Fruit fly (Drosophila melanogaster) whole organism, embryonic: ENCODE results near the gene Ubc4.

Experiments used
- Bteb2 ChIP-seq: fragments of 200-800 bp; sonication (Bioruptor generic); optimal IDR thresholded peaks from 2 replicates; lab custom pipeline; 2016; ENCODE audit warnings: missing biosample characterization, missing genetic modification characterization
- CG10209 ChIP-seq: fragments of 200-800 bp; sonication (Bioruptor generic); optimal IDR thresholded peaks from 3 replicates; lab custom pipeline; 2017; ENCODE audit warnings: missing biosample characterization, mild to moderate bottlenecking, missing genetic modification characterization, missing genetic modification reagents
- CG10321 ChIP-seq: fragments of 200-800 bp; sonication (Bioruptor generic); IDR thresholded peaks from 2 replicates; pipeline ENCODE4 v1.3.6; 2022; ENCODE audit warnings: missing biosample characterization, missing genetic modification characterization
- CG10431 ChIP-seq: fragments of 200-800 bp; sonication (Bioruptor generic); optimal IDR thresholded peaks from 3 replicates; lab custom pipeline; 2018; ENCODE audit warnings: missing biosample characterization, mild to moderate bottlenecking, missing genetic modification characterization
- CG11085 ChIP-seq: fragments of 200-800 bp; sonication (Bioruptor generic); IDR thresholded peaks from 2 replicates; pipeline ENCODE4 v1.3.6; 2022; ENCODE audit warnings: missing biosample characterization, missing genetic modification characterization
- CG11695 ChIP-seq: fragments of 200-800 bp; sonication (Bioruptor generic); IDR thresholded peaks from 3 replicates; pipeline ENCODE4 v1.3.6; 2022; ENCODE audit warnings: missing biosample characterization, missing genetic modification characterization
- CG11723 ChIP-seq: fragments of 200-800 bp; sonication (Bioruptor generic); optimal IDR thresholded peaks from 2 replicates; lab custom pipeline; 2017; ENCODE audit warnings: missing biosample characterization, mild to moderate bottlenecking, missing genetic modification characterization
- CG12236 ChIP-seq: fragments of 200-800 bp; sonication (Bioruptor generic); optimal IDR thresholded peaks from 2 replicates; lab custom pipeline; 2016; ENCODE audit warnings: missing biosample characterization, missing genetic modification characterization
- CG12769 ChIP-seq: fragments of 200-800 bp; sonication (Bioruptor generic); optimal IDR thresholded peaks from 2 replicates; lab custom pipeline; 2019; ENCODE audit warnings: missing biosample characterization, mild to moderate bottlenecking, missing genetic modification characterization, moderate library complexity
- CG14710 ChIP-seq: fragments of 200-800 bp; sonication (Bioruptor generic); optimal IDR thresholded peaks from 3 replicates; lab custom pipeline; 2019; ENCODE audit warnings: missing biosample characterization, mild to moderate bottlenecking, missing genetic modification characterization, moderate library complexity
- CG17359 ChIP-seq: fragments of 200-800 bp; sonication (Bioruptor generic); optimal IDR thresholded peaks from 3 replicates; lab custom pipeline; 2018; ENCODE audit warnings: missing biosample characterization, mild to moderate bottlenecking, missing genetic modification characterization, moderate library complexity
- CG18262 ChIP-seq: fragments of 200-800 bp; optimal IDR thresholded peaks from 3 replicates; lab custom pipeline; 2019; ENCODE audit warnings: missing biosample characterization, mild to moderate bottlenecking, missing genetic modification characterization, moderate library complexity
- CG18764 ChIP-seq: fragments of 200-800 bp; sonication (Bioruptor generic); optimal IDR thresholded peaks from 3 replicates; lab custom pipeline; 2016; ENCODE audit warnings: missing biosample characterization, missing genetic modification characterization
- CG4328 ChIP-seq: fragments of 200-800 bp; sonication (Bioruptor generic); optimal IDR thresholded peaks from 3 replicates; lab custom pipeline; 2017; ENCODE audit warnings: missing biosample characterization, missing genetic modification reagents, missing genetic modification characterization
- CG4424 ChIP-seq: fragments of 200-800 bp; sonication (Bioruptor generic); optimal IDR thresholded peaks from 3 replicates; lab custom pipeline; 2016; ENCODE audit warnings: missing biosample characterization, missing genetic modification characterization
- CG4820 ChIP-seq: fragments of 200-800 bp; sonication (Bioruptor generic); optimal IDR thresholded peaks from 3 replicates; lab custom pipeline; 2016; ENCODE audit warnings: missing biosample characterization, missing genetic modification characterization
- CG6854 ChIP-seq: fragments of 200-800 bp; sonication (Bioruptor generic); optimal IDR thresholded peaks from 3 replicates; lab custom pipeline; 2017; ENCODE audit warnings: missing biosample characterization, mild to moderate bottlenecking, missing genetic modification characterization
- CG8281 ChIP-seq: fragments of 200-800 bp; sonication (Bioruptor generic); optimal IDR thresholded peaks from 2 replicates; lab custom pipeline; 2018; ENCODE audit warnings: missing biosample characterization, mild to moderate bottlenecking, missing genetic modification characterization, moderate library complexity
- CG8359 ChIP-seq: fragments of 200-800 bp; sonication (Bioruptor generic); optimal IDR thresholded peaks from 2 replicates; lab custom pipeline; 2017; ENCODE audit warnings: missing biosample characterization, mild to moderate bottlenecking, missing genetic modification characterization, borderline replicate concordance
- CG9727 ChIP-seq: fragments of 200-800 bp; sonication (Bioruptor generic); optimal IDR thresholded peaks from 3 replicates; lab custom pipeline; 2017; ENCODE audit warnings: missing biosample characterization, mild to moderate bottlenecking, missing genetic modification characterization
- Dp ChIP-seq: fragments of 200-800 bp; sonication (Bioruptor generic); optimal IDR thresholded peaks from 2 replicates; lab custom pipeline; 2018; ENCODE audit warnings: missing biosample characterization, mild to moderate bottlenecking, missing genetic modification characterization, moderate library complexity
- Fer2 ChIP-seq: fragments of 200-800 bp; sonication (Bioruptor generic); optimal IDR thresholded peaks from 2 replicates; lab custom pipeline; 2018; ENCODE audit warnings: missing biosample characterization, mild to moderate bottlenecking, missing genetic modification characterization, moderate library complexity
- HLH3B ChIP-seq: fragments of 200-800 bp; sonication (Bioruptor generic); IDR thresholded peaks from 2 replicates; pipeline ENCODE4 v1.3.6; 2022; ENCODE audit warnings: missing biosample characterization, missing genetic modification characterization
- HLHmδ ChIP-seq: fragments of 200-800 bp; sonication (Bioruptor generic); optimal IDR thresholded peaks from 2 replicates; lab custom pipeline; 2018; ENCODE audit warnings: missing biosample characterization, mild to moderate bottlenecking, missing genetic modification characterization, moderate library complexity
- Meics ChIP-seq: fragments of 200-800 bp; sonication (Bioruptor generic); optimal IDR thresholded peaks from 2 replicates; lab custom pipeline; 2017; ENCODE audit warnings: missing biosample characterization, mild to moderate bottlenecking, missing genetic modification characterization
- Scr ChIP-seq: fragments of 200-800 bp; sonication (Bioruptor generic); IDR thresholded peaks from 2 replicates; pipeline ENCODE4 v1.3.6; 2022; ENCODE audit warnings: missing biosample characterization, missing genetic modification characterization; ENCODE audit not compliant: partially characterized antibody
- TFAM ChIP-seq: fragments of 200-800 bp; sonication (Bioruptor generic); optimal IDR thresholded peaks from 2 replicates; lab custom pipeline; 2017; ENCODE audit warnings: missing biosample characterization, missing genetic modification characterization, inconsistent platforms
- YL-1 ChIP-seq: fragments of 200-800 bp; sonication (Bioruptor generic); optimal IDR thresholded peaks from 3 replicates; lab custom pipeline; 2017; ENCODE audit warnings: missing biosample characterization, mild to moderate bottlenecking, missing genetic modification characterization
- ase ChIP-seq: fragments of 200-800 bp; sonication (Bioruptor generic); IDR thresholded peaks from 3 replicates; pipeline ENCODE4 v1.3.6; 2022; ENCODE audit warnings: missing biosample characterization, missing genetic modification characterization
- bcd ChIP-seq: fragments of 200-800 bp; sonication (Bioruptor generic); optimal IDR thresholded peaks from 2 replicates; lab custom pipeline; 2017; ENCODE audit warnings: missing biosample characterization, mild to moderate bottlenecking, missing genetic modification characterization
- cad ChIP-seq: fragments of >200 bp; optimal IDR thresholded peaks from 2 replicates; lab custom pipeline; 2017; ENCODE audit warnings: missing biosample characterization, missing genetic modification characterization
- chinmo ChIP-seq: fragments of 200-800 bp; sonication (Bioruptor generic); IDR thresholded peaks from 4 replicates; pipeline ENCODE4 v1.3.6; 2022; ENCODE audit warnings: missing biosample characterization, missing genetic modification characterization; ENCODE audit not compliant: partially characterized antibody
- chn ChIP-seq: fragments of 200-800 bp; sonication (Bioruptor generic); optimal IDR thresholded peaks from 2 replicates; lab custom pipeline; 2016; ENCODE audit warnings: missing biosample characterization, missing genetic modification characterization
- corto ChIP-seq: fragments of 200-800 bp; sonication (Bioruptor generic); optimal IDR thresholded peaks from 2 replicates; lab custom pipeline; 2016; ENCODE audit warnings: missing biosample characterization, mild to moderate bottlenecking, missing genetic modification characterization, moderate library complexity
- cwo ChIP-seq: fragments of 200-800 bp; sonication (Bioruptor generic); optimal IDR thresholded peaks from 3 replicates; lab custom pipeline; 2017; ENCODE audit warnings: missing biosample characterization, missing genetic modification characterization, mild to moderate bottlenecking, moderate library complexity, missing genetic modification reagents
- dati ChIP-seq: fragments of 200-800 bp; sonication (Bioruptor generic); IDR thresholded peaks from 2 replicates; pipeline ENCODE4 v1.3.6; 2022; ENCODE audit warnings: missing biosample characterization, missing genetic modification characterization
- en ChIP-seq: fragments of 200-800 bp; sonication (Bioruptor generic); optimal IDR thresholded peaks from 2 replicates; lab custom pipeline; 2016; ENCODE audit warnings: missing biosample characterization, missing genetic modification characterization
- exex ChIP-seq: fragments of 200-800 bp; sonication (Bioruptor generic); optimal IDR thresholded peaks from 4 replicates; lab custom pipeline; 2018; ENCODE audit warnings: missing biosample characterization, mild to moderate bottlenecking, missing genetic modification characterization, moderate library complexity
- eyg ChIP-seq: fragments of 200-800 bp; sonication (Bioruptor generic); optimal IDR thresholded peaks from 3 replicates; lab custom pipeline; 2016; ENCODE audit warnings: missing biosample characterization, missing genetic modification characterization
- fd64A ChIP-seq: fragments of 200-800 bp; sonication (Bioruptor generic); optimal IDR thresholded peaks from 3 replicates; lab custom pipeline; 2018; ENCODE audit warnings: missing biosample characterization, mild to moderate bottlenecking, missing genetic modification characterization
- gce ChIP-seq: fragments of 200-800 bp; sonication (Bioruptor generic); IDR thresholded peaks from 3 replicates; pipeline ENCODE4 v1.3.6; 2022; ENCODE audit warnings: missing biosample characterization, missing genetic modification characterization
- ham ChIP-seq: fragments of 200-800 bp; sonication (Bioruptor generic); IDR thresholded peaks from 2 replicates; pipeline ENCODE4 v1.3.6; 2022; ENCODE audit warnings: missing biosample characterization, missing genetic modification characterization
- her ChIP-seq: fragments of 200-800 bp; sonication (Bioruptor generic); optimal IDR thresholded peaks from 2 replicates; lab custom pipeline; 2016; ENCODE audit warnings: missing biosample characterization, missing genetic modification characterization
- hth ChIP-seq: fragments of >200 bp; optimal IDR thresholded peaks from 2 replicates; lab custom pipeline; 2017; ENCODE audit warnings: inconsistent platforms
- lmd ChIP-seq: fragments of 200-800 bp; sonication (Bioruptor generic); IDR thresholded peaks from 2 replicates; pipeline ENCODE4 v1.3.6; 2022; ENCODE audit warnings: missing biosample characterization, missing genetic modification characterization
- mam ChIP-seq: fragments of 200-800 bp; sonication (Bioruptor generic); optimal IDR thresholded peaks from 3 replicates; lab custom pipeline; 2016; ENCODE audit warnings: missing biosample characterization, missing genetic modification characterization
- phol ChIP-seq: fragments of 200-800 bp; sonication (Bioruptor generic); optimal IDR thresholded peaks from 3 replicates; lab custom pipeline; 2018; ENCODE audit warnings: missing biosample characterization, mild to moderate bottlenecking, missing genetic modification characterization, moderate library complexity
- pita ChIP-seq: fragments of 200-800 bp; sonication (Bioruptor generic); optimal IDR thresholded peaks from 2 replicates; lab custom pipeline; 2017; ENCODE audit warnings: missing biosample characterization, mild to moderate bottlenecking, missing genetic modification characterization
- sens ChIP-seq: fragments of 200-800 bp; sonication (Bioruptor generic); peaks from one replicate; lab custom pipeline; 2016; ENCODE audit warnings: missing biosample characterization, missing genetic modification characterization
- seq ChIP-seq: fragments of 200-800 bp; sonication (Bioruptor generic); IDR thresholded peaks from 2 replicates; pipeline ENCODE4 v1.3.6; 2022; ENCODE audit warnings: missing biosample characterization, missing genetic modification characterization
- sisA ChIP-seq: fragments of 200-800 bp; sonication (Bioruptor generic); IDR thresholded peaks from 2 replicates; pipeline ENCODE4 v1.3.6; 2022; ENCODE audit warnings: missing biosample characterization, missing genetic modification characterization
- sr ChIP-seq: fragments of 200-800 bp; sonication (Bioruptor generic); IDR thresholded peaks from 3 replicates; pipeline ENCODE4 v1.3.6; 2022; ENCODE audit warnings: missing biosample characterization, missing genetic modification characterization
- zfh1 ChIP-seq: fragments of 200-800 bp; sonication (Bioruptor generic); IDR thresholded peaks from 3 replicates; pipeline ENCODE4 v1.3.6; 2022; ENCODE audit warnings: missing biosample characterization, missing genetic modification characterization

The Ubc4 gene

dm6 chr3L:9726707-9727106 lies 28.6 kb downstream of the Ubc4 start, which contains the start of gene Naa60 (continued):
- TF ChIP-seq Dp (GFP tag; lab: Kevin White, UChicago) (peak; percentile 74), chn (GFP tag; lab: Kevin White, UChicago) (peak; percentile 27), CG4328 (GFP tag; lab: Kevin White, UChicago) (no peak), CG4424 (GFP tag; lab: Kevin White, UChicago) (peak; percentile 5), CG8359 (no peak), YL-1 (GFP tag; lab: Kevin White, UChicago) (peak; percentile 63), Scr (peak; percentile 91), CG10431 (GFP tag; lab: Kevin White, UChicago) (no peak), pita (GFP tag; lab: Kevin White, UChicago) (no peak), corto (GFP tag; lab: Kevin White, UChicago) (no peak), CG18262 (tag; lab: Kevin White, UChicago) (no peak), mam (GFP tag; lab: Kevin White, UChicago) (no peak), fd64A (GFP tag; lab: Kevin White, UChicago) (no peak), CG9727 (GFP tag; lab: Kevin White, UChicago) (no peak), phol (tag; lab: Kevin White, UChicago) (peak; percentile 25), Meics (GFP tag; lab: Kevin White, UChicago) (no peak), CG4820 (GFP tag; lab: Kevin White, UChicago) (no peak), CG10321 (GFP tag; lab: Robert Waterston, UW) (no peak), exex (tag; lab: Kevin White, UChicago) (peak; percentile 23), chinmo (GFP tag; lab: Robert Waterston, UW) (peak; percentile 76; the same call in 2 of the 4 replicates), CG6854 (GFP tag; lab: Kevin White, UChicago) (no peak), CG12769 (tag; lab: Kevin White, UChicago) (no peak), sr (no peak), her (GFP tag; lab: Kevin White, UChicago) (no peak), TFAM (GFP tag; lab: Kevin White, UChicago) (no peak), CG14710 (peak; percentile 33), lmd (no peak), HLHmδ (GFP tag; lab: Kevin White, UChicago) (no peak), cwo (no peak), CG12236 (GFP tag; lab: Kevin White, UChicago) (no peak), ham (no peak), CG11695 (GFP tag; lab: Robert Waterston, UW) (no peak), HLH3B (GFP tag; lab: Robert Waterston, UW) (no peak), ase (no peak), sens (GFP tag; lab: Kevin White, UChicago) (peak; percentile 49), bcd (GFP tag; lab: Kevin White, UChicago) (no peak), CG17359 (tag; lab: Kevin White, UChicago) (no peak), zfh1 (GFP tag; lab: Robert Waterston, UW) (no peak), sisA (GFP tag; lab: Robert Waterston, UW) (no peak), eyg (GFP tag; lab: Kevin White, UChicago) (no peak), Bteb2 (GFP tag; lab: Kevin White, UChicago) (no peak), dati (GFP tag; lab: Robert Waterston, UW) (no peak), CG11723 (GFP tag; lab: Kevin White, UChicago) (no peak), hth (lab: Kevin White, UChicago) (no peak), CG18764 (GFP tag; lab: Kevin White, UChicago) (no peak), seq (GFP tag; lab: Robert Waterston, UW) (no peak), cad (GFP tag; lab: Kevin White, UChicago) (no peak), gce (GFP tag; lab: Robert Waterston, UW) (no peak), CG11085 (GFP tag; lab: Robert Waterston, UW) (no peak), Fer2 (tag; lab: Kevin White, UChicago) (no peak), CG10209 (GFP tag; lab: Kevin White, UChicago) (no peak), en (GFP tag; lab: Kevin White, UChicago) (no peak), CG8281 (tag; lab: Kevin White, UChicago) (no peak)
